Worm (Caenorhabditis elegans): Measurements from ENCODE around the gene F25B5.3.
A peak's percentile ranks its signal among the peaks of the same experiment; 100 is the strongest.

Gene F25B5.3

DNA sequence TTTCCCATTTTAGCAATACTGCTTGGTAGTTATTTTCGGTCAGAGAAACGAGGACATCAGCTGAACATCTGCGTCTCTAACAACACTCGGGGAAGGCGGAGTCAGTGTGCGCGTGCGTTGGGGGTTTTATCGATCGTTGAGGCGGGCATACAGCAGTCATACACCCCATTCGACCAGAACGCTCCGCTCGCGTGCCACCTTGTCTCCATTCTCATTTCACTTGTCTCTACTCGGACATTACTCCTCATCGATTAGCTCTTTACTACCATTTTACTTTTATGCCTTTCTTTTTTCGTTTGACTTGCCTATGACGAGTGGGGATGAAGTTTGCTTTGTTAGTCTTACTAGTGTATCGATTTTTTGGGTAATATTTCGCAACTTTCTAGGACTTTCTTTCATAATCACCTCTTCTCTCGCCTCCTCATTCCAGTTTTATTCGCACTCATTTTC, 8.1 kb upstream of the F25B5.3 start (continued):
- TF ChIP-seq hlh-30 (tag; optimal IDR thresholded peaks at IDR 0.05; ENCODE audit: insufficient read depth) = peak; percentile 98
- no peak for TF ChIP-seq Y75B8A.6 (GFP tag; IDR thresholded peaks at IDR 0.05)
- TF ChIP-seq D1046.2 (GFP tag; IDR thresholded peaks at IDR 0.05) = 0 out of 2 replicates have a peak, but pooled peaks have one; percentile 21
- TF ChIP-seq R02D3.7 (tag; optimal IDR thresholded peaks at IDR 0.05) = no peak
- no peak for TF ChIP-seq ceh-82 (tag; optimal IDR thresholded peaks at IDR 0.05)
- TF ChIP-seq nhr-76 (tag; optimal IDR thresholded peaks at IDR 0.05) = no peak
- TF ChIP-seq mdl-1 (tag; optimal IDR thresholded peaks at IDR 0.05) = peak; percentile 96
- TF ChIP-seq lim-7 (GFP tag; IDR thresholded peaks at IDR 0.05) = peak; percentile 51; the same call in 1 of the 2 replicates
- TF ChIP-seq vab-7 (GFP tag; IDR thresholded peaks at IDR 0.05) = no peak; the same call in 1 of the 2 replicates
- no peak for TF ChIP-seq zfp-2 (tag; optimal IDR thresholded peaks at IDR 0.05)
- peak; percentile 50 to 60 for TF ChIP-seq lsy-2 (tag; optimal IDR thresholded peaks at IDR 0.05)
- TF ChIP-seq pqm-1 (tag; optimal IDR thresholded peaks at IDR 0.05) = peak; percentile 42
- no peak; the same call in 1 of the 2 replicates for TF ChIP-seq lin-1 (GFP tag; IDR thresholded peaks at IDR 0.05)
- TF ChIP-seq nhr-41 (GFP tag; IDR thresholded peaks at IDR 0.05) = no peak
- TF ChIP-seq spr-3 (GFP tag; optimal IDR thresholded peaks at IDR 0.05) = no peak
- no peak for TF ChIP-seq ceh-44 (GFP tag; IDR thresholded peaks at IDR 0.05)

DNA sequence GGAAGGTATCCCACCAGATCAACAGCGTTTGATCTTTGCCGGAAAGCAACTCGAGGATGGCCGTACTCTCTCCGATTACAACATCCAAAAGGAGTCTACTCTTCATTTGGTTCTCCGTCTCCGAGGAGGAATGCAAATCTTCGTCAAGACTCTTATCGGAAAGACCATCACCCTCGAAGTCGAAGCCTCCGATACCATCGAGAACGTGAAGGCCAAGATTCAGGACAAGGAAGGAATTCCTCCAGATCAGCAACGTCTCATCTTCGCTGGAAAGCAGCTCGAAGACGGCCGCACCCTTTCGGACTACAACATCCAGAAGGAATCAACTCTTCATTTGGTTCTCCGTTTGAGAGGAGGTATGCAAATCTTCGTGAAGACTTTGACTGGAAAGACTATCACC, 6.6 kb upstream of the F25B5.3 start:
- peak; percentile 5; the same call in 1 of the 2 replicates for TF ChIP-seq pha-4 (GFP tag; IDR thresholded peaks at IDR 0.05)
- no peak for TF ChIP-seq pha-4 (tag; optimal IDR thresholded peaks at IDR 0.05)
- TF ChIP-seq egl-43 (GFP tag; IDR thresholded peaks at IDR 0.05) = peak; percentile 52; the same call in 1 of the 2 replicates
- TF ChIP-seq lin-15B (tag; optimal IDR thresholded peaks at IDR 0.05) = no peak
- 0 out of 2 replicates have a peak, but pooled peaks have one; percentile 6 for TF ChIP-seq ctbp-1 (GFP tag; IDR thresholded peaks at IDR 0.05)
- 0 out of 2 replicates have a peak, but pooled peaks have one; percentile 13 for TF ChIP-seq hmg-1.1 (GFP tag; IDR thresholded peaks at IDR 0.05)
- 0 out of 2 replicates have a peak, but pooled peaks have one; percentile 10 for TF ChIP-seq set-16 (GFP tag; IDR thresholded peaks at IDR 0.05)
- TF ChIP-seq cey-2 (tag; optimal IDR thresholded peaks at IDR 0.05; ENCODE audit: borderline replicate concordance, insufficient read depth) = no peak
- TF ChIP-seq nhr-42 (GFP tag; IDR thresholded peaks at IDR 0.05) = no peak; the same call in 1 of the 2 replicates

DNA sequence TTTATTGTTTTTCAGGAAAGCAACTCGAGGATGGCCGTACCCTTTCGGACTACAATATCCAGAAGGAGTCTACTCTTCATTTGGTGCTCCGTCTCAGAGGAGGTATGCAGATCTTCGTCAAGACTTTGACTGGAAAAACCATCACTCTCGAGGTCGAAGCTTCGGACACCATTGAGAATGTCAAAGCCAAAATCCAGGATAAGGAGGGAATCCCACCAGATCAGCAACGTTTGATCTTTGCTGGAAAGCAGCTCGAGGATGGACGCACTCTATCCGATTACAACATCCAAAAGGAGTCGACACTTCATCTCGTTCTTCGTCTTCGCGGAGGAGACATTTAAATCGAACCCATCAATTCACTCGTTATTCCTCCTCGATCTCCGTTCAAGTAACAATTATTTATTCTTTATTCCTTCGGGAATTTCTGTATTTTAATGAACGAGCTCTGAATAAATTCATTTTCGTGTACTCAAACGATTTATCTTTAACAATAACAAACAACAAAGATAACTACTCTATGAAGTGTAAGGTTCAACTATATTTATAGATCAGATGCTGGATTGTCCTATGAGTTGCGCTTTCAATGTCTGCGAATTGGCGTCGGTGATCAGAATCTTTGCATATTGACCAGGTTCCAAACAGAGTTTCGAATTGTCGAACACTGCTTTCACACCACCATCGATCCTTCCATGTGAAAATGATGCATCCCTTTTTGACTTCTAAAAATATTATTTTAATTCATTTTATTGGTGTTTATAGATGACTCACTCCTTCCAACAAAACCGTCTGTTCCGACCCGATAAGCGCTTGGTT, 5.1 kb upstream of the F25B5.3 start:
- TF ChIP-seq unc-62 (GFP tag; optimal IDR thresholded peaks at IDR 0.05 in 1 of 2) (peak in 1 of 2 experiments; percentile 90), unc-62 (tag; optimal IDR thresholded peaks at IDR 0.05) (no peak), ceh-20 (GFP tag; IDR thresholded peaks at IDR 0.05) (peak; percentile 8; the same call in 1 of the 2 replicates), ceh-62 (tag; optimal IDR thresholded peaks at IDR 0.05) (no peak), skn-1 (tag; optimal IDR thresholded peaks at IDR 0.05) (no peak), snpc-4 (tag; optimal IDR thresholded peaks at IDR 0.05) (no peak), fos-1 (tag; optimal IDR thresholded peaks at IDR 0.05) (no peak), daf-8 (GFP tag; IDR thresholded peaks at IDR 0.05) (no peak), mes-2 (tag; optimal IDR thresholded peaks at IDR 0.05; ENCODE audit: poor library complexity, severe bottlenecking) (peak; percentile 64), ama-1 (optimal IDR thresholded peaks at IDR 0.05) (peak; percentile 96), F26F4.8 (GFP tag; conservative IDR thresholded peaks at IDR 0.05) (no peak), ceh-44 (GFP tag; IDR thresholded peaks at IDR 0.05) (no peak), dmd-6 (GFP tag; IDR thresholded peaks at IDR 0.05) (peak; percentile 55), lin-1 (GFP tag; IDR thresholded peaks at IDR 0.05) (peak; percentile 39; the same call in 1 of the 2 replicates), R02D3.7 (tag; optimal IDR thresholded peaks at IDR 0.05) (no peak), egl-27 (tag; optimal IDR thresholded peaks at IDR 0.05) (no peak), Y75B8A.6 (GFP tag; IDR thresholded peaks at IDR 0.05) (peak; percentile 75), pqm-1 (tag; optimal IDR thresholded peaks at IDR 0.05) (no peak), hlh-30 (tag; optimal IDR thresholded peaks at IDR 0.05; ENCODE audit: insufficient read depth) (peak; percentile 35), spr-3 (GFP tag; optimal IDR thresholded peaks at IDR 0.05) (no peak), ztf-11 (tag; optimal IDR thresholded peaks at IDR 0.05) (no peak), duxl-1 (tag; optimal IDR thresholded peaks at IDR 0.05; ENCODE audit: poor library complexity) (peak; percentile 5), mxl-3 (GFP tag; optimal IDR thresholded peaks at IDR 0.05) (peak; percentile 29), dpl-1 (GFP tag; optimal IDR thresholded peaks at IDR 0.05) (peak; percentile 2), hif-1 (tag; optimal IDR thresholded peaks at IDR 0.05) (peak in 1 of 2 experiments; percentile 2), dmd-9 (GFP tag; IDR thresholded peaks at IDR 0.05) (peak; percentile 59; the same call in 1 of the 2 replicates), sdz-12 (GFP tag; optimal IDR thresholded peaks at IDR 0.05) (no peak)

All from whole organism, L4 larva.